Worm (Caenorhabditis elegans) whole organism, L4 larva: ENCODE measurements around the gene msp-81.

Source experiments
- madf-9 ChIP-seq: fragments of 200-800 bp; sonication (Bioruptor generic); conservative IDR thresholded peaks from 2 replicates; pipeline ENCODE4 v1.3.6; 2022; ENCODE audit warnings: missing genetic modification reagents, missing genetic modification characterization, missing compliant biosample characterization
- nhr-6 ChIP-seq: fragments of 150-350 bp; optimal IDR thresholded peaks from 2 replicates; lab custom pipeline; 2014; ENCODE audit warnings: missing biosample characterization, missing genetic modification characterization
- snpc-4 ChIP-seq: fragments of 150-350 bp; optimal IDR thresholded peaks from 2 replicates; lab custom pipeline; 2014; ENCODE audit warnings: missing biosample characterization, missing genetic modification characterization
- zag-1 ChIP-seq: fragments of 150-350 bp; optimal IDR thresholded peaks from 2 replicates; lab custom pipeline; 2014; ENCODE audit warnings: missing biosample characterization, missing genetic modification characterization

ce11 chrIV:9850931-9851330 lies 14.7 kb upstream of the msp-81 start, which contains the start of gene ssp-10:
- no peak for TF ChIP-seq zag-1
- no peak for TF ChIP-seq nhr-6
- no peak for TF ChIP-seq snpc-4 (tag; lab: Kevin White, UChicago)
- no peak for TF ChIP-seq madf-9 (GFP tag; lab: Robert Waterston, UW)
